Fruit fly (Drosophila melanogaster): ENCODE measurements around the gene Pus1.

DNA sequence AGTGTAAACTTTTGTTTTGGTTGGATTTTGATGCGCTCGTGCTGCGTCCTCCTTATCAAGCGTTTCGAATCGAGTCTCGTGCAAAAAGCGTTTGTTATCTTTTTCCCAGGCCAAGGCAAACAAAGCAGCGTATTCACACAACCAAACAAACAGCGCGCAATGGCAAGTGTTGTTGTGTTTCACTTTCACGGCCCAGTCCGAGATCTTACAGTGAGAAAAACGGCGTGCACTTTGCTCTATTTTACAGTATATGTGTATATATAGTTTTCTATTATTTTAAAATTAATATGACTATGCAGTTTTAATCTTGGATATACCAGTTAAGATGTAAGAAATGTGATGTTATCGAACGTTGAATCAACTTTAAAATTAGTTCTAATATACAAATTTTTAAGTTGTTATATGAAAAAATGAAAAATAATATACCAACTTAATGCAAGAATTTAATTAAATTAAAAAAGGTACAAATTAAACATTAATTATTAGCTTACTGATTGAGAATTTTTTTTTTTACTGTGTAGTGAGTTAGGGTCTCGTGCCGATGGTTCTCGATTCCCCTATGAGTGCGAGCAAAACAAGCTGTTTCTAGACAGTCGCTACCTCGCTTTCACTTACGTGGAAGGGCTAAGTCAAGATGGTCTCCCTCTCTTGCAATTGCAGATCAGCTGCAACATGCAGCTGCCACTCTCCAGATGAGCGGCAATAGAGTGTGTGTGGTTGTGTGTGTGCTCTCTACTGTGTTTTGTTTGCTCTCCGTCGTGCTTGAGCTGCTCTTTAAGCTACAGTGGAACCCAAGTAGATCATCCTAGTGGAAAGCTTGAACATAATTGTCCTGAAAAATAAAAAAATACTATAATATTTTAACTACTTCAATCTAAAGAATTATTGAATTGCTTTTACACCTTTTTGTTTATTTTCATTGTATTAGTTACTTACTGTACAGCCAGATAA, 2.0 kb upstream of the Pus1 start:
- TF ChIP-seq toe (GFP tag; optimal IDR thresholded peaks at IDR 0.05), result no peak
- peak; percentile 74 for TF ChIP-seq CG7045 (GFP tag; optimal IDR thresholded peaks at IDR 0.05)
- no peak for TF ChIP-seq kay (GFP tag; ENCODE audit: borderline replicate concordance)
- TF ChIP-seq CG33017 (tag; optimal IDR thresholded peaks at IDR 0.05), result peak; percentile 84
- peak; percentile 66 for TF ChIP-seq pad (GFP tag; optimal IDR thresholded peaks at IDR 0.05)
- TF ChIP-seq cnc (optimal IDR thresholded peaks at IDR 0.05), result no peak
- no peak for TF ChIP-seq CG5204 (GFP tag; optimal IDR thresholded peaks at IDR 0.05)
- TF ChIP-seq CG7101 (tag; optimal IDR thresholded peaks at IDR 0.05), result peak; percentile 84
- TF ChIP-seq CG1620 (GFP tag; optimal IDR thresholded peaks at IDR 0.05), result no peak
- peak; percentile 72 for TF ChIP-seq CG12768 (GFP tag; optimal IDR thresholded peaks at IDR 0.05)
- peak; percentile 15 for TF ChIP-seq Clk (GFP tag; optimal IDR thresholded peaks at IDR 0.05)
- no peak for TF ChIP-seq ovo (GFP tag; optimal IDR thresholded peaks at IDR 0.05)
